Worm (Caenorhabditis elegans) whole organism, L1 larva: ENCODE measurements around the gene nhr-119.
A peak's percentile ranks its signal among the peaks of the same experiment; 100 is the strongest.

ENCODE experiments used
- C34B4.2 ChIP-seq: sonication (generic microtip); optimal IDR thresholded peaks from 2 replicates; lab custom pipeline; 2017; ENCODE audit warnings: mild to moderate bottlenecking, missing genetic modification characterization, missing compliant biosample characterization
- F16B12.6 ChIP-seq: fragments of 150-350 bp; optimal IDR thresholded peaks from 2 replicates; lab custom pipeline; 2014; ENCODE audit warnings: missing biosample characterization, missing genetic modification characterization
- Y116A8C.19 ChIP-seq: sonication (generic microtip); optimal IDR thresholded peaks from 2 replicates; lab custom pipeline; 2016; ENCODE audit warnings: missing compliant biosample characterization, missing genetic modification characterization, borderline replicate concordance
- aha-1 ChIP-seq: fragments of 150-350 bp; optimal IDR thresholded peaks from 2 replicates; lab custom pipeline; 2014; ENCODE audit warnings: missing biosample characterization, missing genetic modification characterization
- alr-1 ChIP-seq: fragments of 200-800 bp; sonication (Bioruptor generic); optimal IDR thresholded peaks from 2 replicates; lab custom pipeline; 2018; ENCODE audit warnings: borderline replicate concordance, mild to moderate bottlenecking, missing genetic modification characterization, missing compliant biosample characterization
- ama-1 ChIP-seq: fragments of 150-350 bp; optimal IDR thresholded peaks from 2 replicates; lab custom pipeline; 2014
- ceh-63 ChIP-seq: fragments of 200-800 bp; sonication (Bioruptor generic); optimal IDR thresholded peaks from 2 replicates; lab custom pipeline; 2018; ENCODE audit warnings: mild to moderate bottlenecking, missing genetic modification characterization, missing compliant biosample characterization
- ceh-8 ChIP-seq: fragments of 200-800 bp; sonication (Bioruptor generic); optimal IDR thresholded peaks from 2 replicates; lab custom pipeline; 2018; ENCODE audit warnings: mild to moderate bottlenecking, missing genetic modification characterization, moderate library complexity, missing compliant biosample characterization
- ceh-82 ChIP-seq, 3 experiments: fragments of 150-350 bp in 1 of 3; sonication (generic microtip) in 2 of 3; optimal IDR thresholded peaks; 2 replicates each; lab custom pipeline; 2014 to 2017; ENCODE audit warnings: missing biosample characterization in 3 of 3, missing genetic modification characterization in 3 of 3
- efl-1 ChIP-seq, 4 experiments: fragments of 150-350 bp; optimal IDR thresholded peaks in 3 of 4; peaks in 1 of 4; 1 replicate in 1 of 4; 2 replicates in 3 of 4; lab custom pipeline; 2014; ENCODE audit warnings: missing biosample characterization in 2 of 4, missing genetic modification characterization in 2 of 4, missing genetic modification reagents in 2 of 4
- efl-3 ChIP-seq: fragments of 200-800 bp; sonication (Bioruptor generic); optimal IDR thresholded peaks from 2 replicates; lab custom pipeline; 2018; ENCODE audit warnings: mild to moderate bottlenecking, missing genetic modification characterization, missing compliant biosample characterization
- egl-13 ChIP-seq: sonication (generic microtip); optimal IDR thresholded peaks from 2 replicates; lab custom pipeline; 2016; ENCODE audit warnings: missing genotype, missing genetic modification reagents, missing genetic modification characterization, missing compliant biosample characterization
- egl-27 ChIP-seq, 2 experiments: fragments of 150-350 bp in 1 of 2; sonication (generic microtip); optimal IDR thresholded peaks; 3 replicates each; lab custom pipeline; 2017 to 2018; ENCODE audit warnings: missing biosample characterization in 2 of 2, missing genetic modification characterization in 2 of 2, missing genetic modification reagents in 2 of 2
- elt-3 ChIP-seq, 6 experiments: fragments of 150-350 bp in 1 of 6; sonication (generic microtip); optimal IDR thresholded peaks; 2 replicates each; lab custom pipeline; 2017 to 2018; ENCODE audit warnings: missing biosample characterization in 6 of 6, missing genetic modification characterization in 6 of 6, inconsistent platforms in 1 of 6
- fkh-10 ChIP-seq: sonication (generic microtip); optimal IDR thresholded peaks from 2 replicates; lab custom pipeline; 2017; ENCODE audit warnings: missing biosample characterization, missing genetic modification reagents, missing genetic modification characterization
- fos-1 ChIP-seq: fragments of 150-350 bp; optimal IDR thresholded peaks from 2 replicates; lab custom pipeline; 2014; ENCODE audit warnings: missing biosample characterization, missing genetic modification characterization
- grh-1 ChIP-seq: fragments of 200-800 bp; sonication (Bioruptor generic); IDR thresholded peaks from 2 replicates; pipeline ENCODE4 v1.3.6; 2022; ENCODE audit warnings: missing genetic modification reagents, missing genetic modification characterization, missing compliant biosample characterization
- hpl-2 ChIP-seq: fragments of 150-350 bp; optimal IDR thresholded peaks from 2 replicates; lab custom pipeline; 2014; ENCODE audit warnings: missing biosample characterization, missing genetic modification reagents, missing genetic modification characterization
- isw-1 ChIP-seq: fragments of 200-800 bp; sonication (Bioruptor generic); IDR thresholded peaks from 2 replicates; pipeline ENCODE4 v1.3.6; 2022; ENCODE audit warnings: missing genetic modification characterization, missing compliant biosample characterization
- jun-1 ChIP-seq: fragments of 150-350 bp; optimal IDR thresholded peaks from 2 replicates; lab custom pipeline; 2014; ENCODE audit warnings: missing biosample characterization, missing genetic modification reagents, missing genetic modification characterization
- lin-35 ChIP-seq, 2 experiments: fragments of 150-350 bp; optimal IDR thresholded peaks; 2 replicates each; lab custom pipeline; 2014; ENCODE audit warnings: missing biosample characterization in 2 of 2, missing genetic modification characterization in 2 of 2, missing genetic modification reagents in 2 of 2
- lin-39 ChIP-seq: fragments of 150-350 bp; optimal IDR thresholded peaks from 2 replicates; lab custom pipeline; 2014; ENCODE audit warnings: missing biosample characterization, missing genetic modification reagents, missing genetic modification characterization
- lir-3 ChIP-seq: sonication (generic microtip); optimal IDR thresholded peaks from 2 replicates; lab custom pipeline; 2016; ENCODE audit warnings: mild to moderate bottlenecking, missing genetic modification characterization, moderate library complexity, missing compliant biosample characterization; ENCODE audit not compliant: poor library complexity
- lsy-2 ChIP-seq, 2 experiments: fragments of 150-350 bp; optimal IDR thresholded peaks; 2 replicates each; lab custom pipeline; 2014; ENCODE audit warnings: missing biosample characterization in 2 of 2, missing genetic modification characterization in 2 of 2
- mep-1 ChIP-seq: fragments of 150-350 bp; optimal IDR thresholded peaks from 2 replicates; lab custom pipeline; 2014; ENCODE audit warnings: missing biosample characterization, missing genetic modification characterization
- nhr-11 ChIP-seq: fragments of 150-350 bp; optimal IDR thresholded peaks from 2 replicates; lab custom pipeline; 2014; ENCODE audit warnings: missing biosample characterization, missing genetic modification characterization
- nhr-12 ChIP-seq: sonication (generic microtip); optimal IDR thresholded peaks from 2 replicates; lab custom pipeline; 2017; ENCODE audit warnings: missing biosample characterization, missing genetic modification characterization
- nhr-19 ChIP-seq: fragments of 200-800 bp; sonication (Bioruptor generic); conservative IDR thresholded peaks from 2 replicates; pipeline ENCODE4 v1.3.6; 2022; ENCODE audit warnings: missing genetic modification characterization, missing compliant biosample characterization
- nhr-20 ChIP-seq: sonication (generic microtip); optimal IDR thresholded peaks from 2 replicates; lab custom pipeline; 2016; ENCODE audit warnings: mild to moderate bottlenecking, missing genetic modification characterization, missing compliant biosample characterization
- nhr-237 ChIP-seq: fragments of 150-350 bp; optimal IDR thresholded peaks from 2 replicates; lab custom pipeline; 2014; ENCODE audit warnings: missing biosample characterization, missing genetic modification characterization
- nhr-28 ChIP-seq: fragments of 150-350 bp; optimal IDR thresholded peaks from 2 replicates; lab custom pipeline; 2014; ENCODE audit warnings: missing biosample characterization, missing genetic modification characterization
- nhr-47 ChIP-seq: sonication (generic microtip); optimal IDR thresholded peaks from 2 replicates; lab custom pipeline; 2016; ENCODE audit warnings: mild to moderate bottlenecking, missing genetic modification characterization, moderate library complexity, missing compliant biosample characterization
- nhr-76 ChIP-seq: sonication (generic microtip); optimal IDR thresholded peaks from 2 replicates; lab custom pipeline; 2017; ENCODE audit warnings: missing biosample characterization, missing genetic modification characterization
- nhr-77 ChIP-seq: fragments of 150-350 bp; optimal IDR thresholded peaks from 2 replicates; lab custom pipeline; 2014; ENCODE audit warnings: missing biosample characterization, missing genetic modification characterization
- nhr-84 ChIP-seq: sonication (generic microtip); optimal IDR thresholded peaks from 2 replicates; lab custom pipeline; 2017; ENCODE audit warnings: missing biosample characterization, missing genetic modification characterization
- nhr-90 ChIP-seq: sonication (generic microtip); optimal IDR thresholded peaks from 2 replicates; lab custom pipeline; 2016; ENCODE audit warnings: mild to moderate bottlenecking, missing genetic modification characterization, missing compliant biosample characterization; ENCODE audit not compliant: poor library complexity
- rnt-1 ChIP-seq: sonication (generic microtip); optimal IDR thresholded peaks from 2 replicates; lab custom pipeline; 2016; ENCODE audit warnings: mild to moderate bottlenecking, missing genetic modification characterization, moderate library complexity, missing compliant biosample characterization
- snu-23 ChIP-seq: sonication (generic microtip); optimal IDR thresholded peaks from 2 replicates; lab custom pipeline; 2016; ENCODE audit warnings: missing genetic modification characterization, missing compliant biosample characterization
- sox-4 ChIP-seq: sonication (generic microtip); optimal IDR thresholded peaks from 2 replicates; lab custom pipeline; 2016; ENCODE audit warnings: missing genetic modification characterization, missing compliant biosample characterization
- sptf-1 ChIP-seq: fragments of 150-350 bp; optimal IDR thresholded peaks from 2 replicates; lab custom pipeline; 2014; ENCODE audit warnings: missing biosample characterization, missing genetic modification characterization
- sup-37 ChIP-seq: fragments of 200-800 bp; sonication (Bioruptor generic); optimal IDR thresholded peaks from 2 replicates; lab custom pipeline; 2018; ENCODE audit warnings: mild to moderate bottlenecking, missing genetic modification characterization, missing compliant biosample characterization
- tlp-1 ChIP-seq: fragments of 150-350 bp; optimal IDR thresholded peaks from 2 replicates; lab custom pipeline; 2014; ENCODE audit warnings: missing biosample characterization, missing genetic modification characterization
- unc-130 ChIP-seq: fragments of 150-350 bp; optimal IDR thresholded peaks from 2 replicates; lab custom pipeline; 2017; ENCODE audit warnings: missing biosample characterization, missing genetic modification characterization, inconsistent platforms
- unc-62 ChIP-seq: fragments of 150-350 bp; optimal IDR thresholded peaks from 2 replicates; lab custom pipeline; 2014; ENCODE audit warnings: missing biosample characterization, missing genetic modification reagents, missing genetic modification characterization
- zag-1 ChIP-seq: fragments of 150-350 bp; optimal IDR thresholded peaks from 2 replicates; lab custom pipeline; 2014; ENCODE audit warnings: missing biosample characterization, missing genetic modification characterization
- ztf-11 ChIP-seq, 2 experiments: sonication (generic microtip); optimal IDR thresholded peaks; 2 replicates each; lab custom pipeline; 2016 to 2017; ENCODE audit warnings: missing genetic modification characterization in 2 of 2, missing biosample characterization in 1 of 2, missing compliant biosample characterization in 1 of 2
- ztf-4 ChIP-seq: fragments of 150-350 bp; optimal IDR thresholded peaks from 2 replicates; lab custom pipeline; 2014; ENCODE audit warnings: missing biosample characterization, missing genetic modification characterization

The nhr-119 gene

DNA sequence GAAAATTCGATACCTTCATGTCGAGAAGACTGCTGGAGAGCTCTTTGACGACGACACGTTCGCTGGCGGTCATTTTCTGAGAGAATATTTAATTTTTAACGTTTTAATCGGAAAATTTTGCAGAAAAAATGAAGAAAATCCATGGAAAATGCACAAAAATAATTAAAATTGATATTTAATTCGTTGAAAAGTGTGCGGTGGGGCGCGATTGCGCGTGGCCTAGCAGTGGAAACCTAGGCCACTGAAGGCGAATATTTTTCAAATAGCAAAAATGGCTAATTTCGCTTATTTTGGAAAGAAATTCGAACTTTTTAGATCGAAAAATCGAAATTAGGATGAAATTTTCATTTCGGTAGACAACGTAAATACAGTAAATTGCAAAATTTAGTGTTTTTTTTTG is 47.9 kb downstream of the nhr-119 start, which contains the start of gene F29A7.6 (continued):
- TF ChIP-seq unc-130 (tag; lab: Kevin White, UChicago): peak; percentile 43
- TF ChIP-seq sptf-1 (tag; lab: Kevin White, UChicago): no peak
- no peak for TF ChIP-seq ceh-8 (GFP tag; lab: Kevin White, UChicago)
- no peak for TF ChIP-seq C34B4.2 (tag; lab: Kevin White, UChicago)
- no peak for TF ChIP-seq efl-3 (GFP tag; lab: Kevin White, UChicago)
- no peak for TF ChIP-seq nhr-76 (tag; lab: Kevin White, UChicago)
- TF ChIP-seq snu-23 (GFP tag; lab: Kevin White, UChicago): peak; percentile 63
- peak; percentile 2 for TF ChIP-seq lin-39 (tag; lab: Kevin White, UChicago)
- peak; percentile 26 for TF ChIP-seq egl-13 (tag; lab: Kevin White, UChicago)
- TF ChIP-seq Y116A8C.19 (tag; lab: Kevin White, UChicago): no peak
- peak; percentile 25 for TF ChIP-seq F16B12.6 (tag; lab: Kevin White, UChicago)
- TF ChIP-seq zag-1 (tag; lab: Kevin White, UChicago): no peak
- TF ChIP-seq nhr-11 (tag; lab: Kevin White, UChicago): no peak
- 0 out of 2 replicates have a peak, but pooled peaks have one; percentile 19 for TF ChIP-seq grh-1 (GFP tag; lab: Robert Waterston, UW)
- peak; percentile 65 to 71 (median 66) for TF ChIP-seq ceh-82 (tag; optimal IDR thresholded peaks at IDR 0.05; lab: Kevin White, UChicago)
- peak in 1 of 2 experiments; percentile 83 for TF ChIP-seq ztf-11 (tag; optimal IDR thresholded peaks at IDR 0.05; lab: Kevin White, UChicago)
- peak; percentile 79 for TF ChIP-seq nhr-90 (tag; lab: Kevin White, UChicago)
- TF ChIP-seq efl-1 (optimal IDR thresholded peaks at IDR 0.05; lab: Kevin White, UChicago): peak; percentile 67 to 69
- peak; percentile 69 to 92 for TF ChIP-seq efl-1 (GFP tag; optimal IDR thresholded peaks at IDR 0.05 in 1 of 2; lab: Kevin White, UChicago)
- no peak for TF ChIP-seq aha-1 (tag; lab: Kevin White, UChicago)
- TF ChIP-seq nhr-84 (tag; lab: Kevin White, UChicago): no peak
- TF ChIP-seq nhr-28: no peak
- no peak for TF ChIP-seq hpl-2 (GFP tag; lab: Kevin White, UChicago)
- TF ChIP-seq ztf-4: no peak
- TF ChIP-seq nhr-237 (tag; lab: Kevin White, UChicago): no peak
- peak; percentile 3 for TF ChIP-seq nhr-77
- peak; percentile 65 for TF ChIP-seq sox-4 (tag; lab: Kevin White, UChicago)
- peak; percentile 81 for TF ChIP-seq nhr-47 (tag; lab: Kevin White, UChicago)
- TF ChIP-seq isw-1: peak; percentile 50
- TF ChIP-seq mep-1 (tag; lab: Kevin White, UChicago): no peak
- TF ChIP-seq egl-27 (tag; optimal IDR thresholded peaks at IDR 0.05; lab: Kevin White, UChicago): no peak
- peak; percentile 36 for TF ChIP-seq jun-1
- TF ChIP-seq alr-1 (tag; lab: Kevin White, UChicago): no peak
- TF ChIP-seq fos-1 (tag; lab: Kevin White, UChicago): no peak
- peak; percentile 65 for TF ChIP-seq nhr-19 (GFP tag; lab: Robert Waterston, UW)
- TF ChIP-seq lsy-2 (tag; optimal IDR thresholded peaks at IDR 0.05; lab: Kevin White, UChicago): peak in 1 of 2 experiments; percentile 69
- peak; percentile 95 for TF ChIP-seq rnt-1 (tag; lab: Kevin White, UChicago)
- TF ChIP-seq unc-62 (GFP tag; lab: Kevin White, UChicago): no peak
- TF ChIP-seq nhr-12 (tag; lab: Kevin White, UChicago): no peak
- no peak for TF ChIP-seq tlp-1 (tag; lab: Kevin White, UChicago)
- TF ChIP-seq elt-3 (tag; optimal IDR thresholded peaks at IDR 0.05; lab: Kevin White, UChicago): peak in 1 of 6 experiments; percentile 17
- no peak for TF ChIP-seq sup-37
- TF ChIP-seq lir-3 (tag; lab: Kevin White, UChicago): no peak
- TF ChIP-seq ceh-63 (GFP tag; lab: Kevin White, UChicago): no peak
- TF ChIP-seq ama-1 (lab: Kevin White, UChicago): no peak
- peak; percentile 66 for TF ChIP-seq nhr-20
- no peak for TF ChIP-seq fkh-10 (GFP tag; lab: Kevin White, UChicago)
- TF ChIP-seq lin-35 (GFP tag; optimal IDR thresholded peaks at IDR 0.05; lab: Kevin White, UChicago): peak; percentile 53 to 63
